Worm (Caenorhabditis elegans): Measurements from ENCODE around the gene F36H9.1.

ce11 chrV:1821287-1821686 is 27.0 kb downstream of the F36H9.1 start, which contains the start of the genes gly-7 and mrpl-39:
- no peak for TF ChIP-seq nhr-76 (tag; optimal IDR thresholded peaks at IDR 0.05)
- no peak for TF ChIP-seq sup-37 (GFP tag; optimal IDR thresholded peaks at IDR 0.05)
- no peak for TF ChIP-seq ama-1 (optimal IDR thresholded peaks at IDR 0.05)
- no peak for TF ChIP-seq snpc-4 (tag; optimal IDR thresholded peaks at IDR 0.05)
- TF ChIP-seq nhr-28 (tag; optimal IDR thresholded peaks at IDR 0.05), result no peak
- TF ChIP-seq nhr-237 (tag; optimal IDR thresholded peaks at IDR 0.05), result no peak
- no peak for TF ChIP-seq zag-1 (tag; optimal IDR thresholded peaks at IDR 0.05)
- TF ChIP-seq aly-2 (tag; optimal IDR thresholded peaks at IDR 0.05), result no peak
- no peak for TF ChIP-seq lin-39 (tag; optimal IDR thresholded peaks at IDR 0.05)

Data from whole organism, L1 larva.